Worm (Caenorhabditis elegans) whole organism, young adult: ENCODE data around the gene unk-1.

ENCODE experiments used
- B0019.2 ChIP-seq: fragments of 200-800 bp; sonication (Bioruptor generic); conservative IDR thresholded peaks from 2 replicates; pipeline ENCODE4 v1.3.6; 2022; ENCODE audit warnings: missing genetic modification reagents, missing genetic modification characterization, missing compliant biosample characterization
- B0336.3 ChIP-seq: fragments of 200-800 bp; sonication (Bioruptor generic); IDR thresholded peaks from 2 replicates; pipeline ENCODE4 v1.3.6; 2022; ENCODE audit warnings: missing genetic modification characterization, missing compliant biosample characterization
- F33H1.4 ChIP-seq: fragments of 200-800 bp; sonication (Bioruptor generic); IDR thresholded peaks from 2 replicates; pipeline ENCODE4 v1.3.6; 2022; ENCODE audit warnings: missing genetic modification reagents, missing genetic modification characterization, missing compliant biosample characterization
- F37B4.10 ChIP-seq: fragments of 200-800 bp; sonication (Bioruptor generic); IDR thresholded peaks from 2 replicates; pipeline ENCODE4 v1.3.6; 2022; ENCODE audit warnings: missing genetic modification characterization, missing compliant biosample characterization
- F57C9.4 ChIP-seq: sonication (generic microtip); optimal IDR thresholded peaks from 2 replicates; lab custom pipeline; 2017; ENCODE audit warnings: mild to moderate bottlenecking, missing genetic modification characterization, missing compliant biosample characterization
- K12H6.12 ChIP-seq: fragments of 200-800 bp; sonication (Bioruptor generic); optimal IDR thresholded peaks from 2 replicates; lab custom pipeline; 2018; ENCODE audit warnings: mild to moderate bottlenecking, missing genetic modification characterization, missing compliant biosample characterization
- atf-7 ChIP-seq: sonication (generic microtip); optimal IDR thresholded peaks from 2 replicates; lab custom pipeline; 2017; ENCODE audit warnings: mild to moderate bottlenecking, missing genetic modification characterization, missing compliant biosample characterization
- athp-1 ChIP-seq: sonication (generic microtip); optimal IDR thresholded peaks from 2 replicates; lab custom pipeline; 2017; ENCODE audit warnings: mild to moderate bottlenecking, missing genetic modification characterization, missing compliant biosample characterization
- attf-5 ChIP-seq: fragments of 200-800 bp; sonication (Bioruptor generic); optimal IDR thresholded peaks from 2 replicates; lab custom pipeline; 2018; ENCODE audit warnings: mild to moderate bottlenecking, missing genetic modification characterization, missing compliant biosample characterization
- cebp-1 ChIP-seq, 2 experiments: fragments of 200-800 bp in 1 of 2; sonication (Bioruptor generic) in 1 of 2; sonication (generic microtip) in 1 of 2; IDR thresholded peaks in 1 of 2; optimal IDR thresholded peaks in 1 of 2; 2 replicates each; pipeline versions ENCODE4 v1.3.6 to Lab custom; 2017 to 2022; ENCODE audit warnings: missing compliant biosample characterization in 2 of 2, missing genetic modification characterization in 2 of 2, mild to moderate bottlenecking in 1 of 2, missing genetic modification reagents in 1 of 2, moderate library complexity in 1 of 2
- ceh-27 ChIP-seq: fragments of 200-800 bp; sonication (Bioruptor generic); optimal IDR thresholded peaks from 2 replicates; lab custom pipeline; 2018; ENCODE audit warnings: mild to moderate bottlenecking, missing genetic modification characterization, moderate library complexity, missing compliant biosample characterization
- dox-1 ChIP-seq: fragments of 200-800 bp; sonication (Bioruptor generic); IDR thresholded peaks from 2 replicates; pipeline ENCODE4 v1.3.6; 2022; ENCODE audit warnings: missing genetic modification reagents, missing genetic modification characterization, missing compliant biosample characterization
- egl-44 ChIP-seq: fragments of 200-800 bp; sonication (Bioruptor generic); IDR thresholded peaks from 2 replicates; pipeline ENCODE4 v1.3.6; 2022; ENCODE audit warnings: missing genetic modification reagents, missing genetic modification characterization, missing compliant biosample characterization
- ekl-4 ChIP-seq: fragments of 200-800 bp; sonication (Bioruptor generic); IDR thresholded peaks from 2 replicates; pipeline ENCODE4 v1.3.6; 2022; ENCODE audit warnings: missing genetic modification reagents, missing genetic modification characterization, missing compliant biosample characterization
- gei-17 ChIP-seq: fragments of 200-800 bp; sonication (Bioruptor generic); optimal IDR thresholded peaks from 2 replicates; lab custom pipeline; 2018; ENCODE audit warnings: mild to moderate bottlenecking, missing genetic modification characterization, missing compliant biosample characterization
- hlh-12 ChIP-seq: sonication (generic microtip); optimal IDR thresholded peaks from 2 replicates; lab custom pipeline; 2016; ENCODE audit warnings: missing genetic modification characterization, missing compliant biosample characterization
- hlh-26 ChIP-seq: fragments of 200-800 bp; sonication (Bioruptor generic); conservative IDR thresholded peaks from 2 replicates; pipeline ENCODE4 v1.3.6; 2022; ENCODE audit warnings: missing genetic modification reagents, missing genetic modification characterization, missing compliant biosample characterization
- hmg-1.2 ChIP-seq: fragments of 200-800 bp; sonication (Bioruptor generic); IDR thresholded peaks from 2 replicates; pipeline ENCODE4 v1.3.6; 2022; ENCODE audit warnings: missing genetic modification reagents, missing genetic modification characterization, missing compliant biosample characterization
- hmg-20 ChIP-seq: fragments of 200-800 bp; sonication (Bioruptor generic); IDR thresholded peaks from 2 replicates; pipeline ENCODE4 v1.3.6; 2022; ENCODE audit warnings: missing genetic modification reagents, missing genetic modification characterization, missing compliant biosample characterization
- let-607 ChIP-seq, 2 experiments: fragments of 200-800 bp in 1 of 2; sonication (Bioruptor generic) in 1 of 2; sonication (generic microtip) in 1 of 2; optimal IDR thresholded peaks; 2 replicates each; lab custom pipeline; 2016 to 2018; ENCODE audit warnings: mild to moderate bottlenecking in 2 of 2, missing compliant biosample characterization in 2 of 2, missing genetic modification characterization in 2 of 2, moderate library complexity in 2 of 2, missing genotype in 1 of 2
- lin-40 ChIP-seq: sonication (generic microtip); optimal IDR thresholded peaks from 2 replicates; lab custom pipeline; 2016; ENCODE audit warnings: missing genetic modification characterization, mild to moderate bottlenecking, missing compliant biosample characterization, missing genotype, missing genetic modification reagents
- madf-3 ChIP-seq: fragments of 200-800 bp; sonication (Bioruptor generic); IDR thresholded peaks from 2 replicates; pipeline ENCODE4 v1.3.6; 2022; ENCODE audit warnings: missing genetic modification reagents, missing genetic modification characterization, missing compliant biosample characterization
- madf-6 ChIP-seq: fragments of 200-800 bp; sonication (Bioruptor generic); IDR thresholded peaks from 2 replicates; pipeline ENCODE4 v1.3.6; 2022; ENCODE audit warnings: missing genetic modification reagents, missing genetic modification characterization, missing compliant biosample characterization
- mcd-1 ChIP-seq: fragments of 200-800 bp; sonication (Bioruptor generic); IDR thresholded peaks from 2 replicates; pipeline ENCODE4 v1.3.6; 2022; ENCODE audit warnings: missing genetic modification reagents, missing genetic modification characterization, missing compliant biosample characterization
- mel-28 ChIP-seq: sonication (generic microtip); optimal IDR thresholded peaks from 2 replicates; lab custom pipeline; 2016; ENCODE audit warnings: borderline replicate concordance, mild to moderate bottlenecking, missing genetic modification characterization, missing compliant biosample characterization
- nfya-2 ChIP-seq: fragments of 200-800 bp; sonication (Bioruptor generic); IDR thresholded peaks from 2 replicates; pipeline ENCODE4 v1.3.6; 2022; ENCODE audit warnings: missing genetic modification reagents, missing genetic modification characterization, missing compliant biosample characterization
- nfyb-1 ChIP-seq: fragments of 200-800 bp; sonication (Bioruptor generic); IDR thresholded peaks from 2 replicates; pipeline ENCODE4 v1.3.6; 2022; ENCODE audit warnings: missing genetic modification reagents, missing genetic modification characterization, missing compliant biosample characterization
- nhr-120 ChIP-seq: fragments of 200-800 bp; sonication (Bioruptor generic); IDR thresholded peaks from 2 replicates; pipeline ENCODE4 v1.3.6; 2022; ENCODE audit warnings: missing genetic modification characterization, missing compliant biosample characterization
- nhr-80 ChIP-seq: sonication (generic microtip); optimal IDR thresholded peaks from 2 replicates; lab custom pipeline; 2016; ENCODE audit warnings: missing genetic modification characterization, missing compliant biosample characterization
- pha-4 ChIP-seq: fragments of 150-350 bp; sonication (generic microtip); optimal IDR thresholded peaks from 2 replicates; lab custom pipeline; 2014; ENCODE audit warnings: missing biosample characterization, missing genetic modification reagents, missing genetic modification characterization
- rcor-1 ChIP-seq: fragments of 200-800 bp; sonication (Bioruptor generic); IDR thresholded peaks from 2 replicates; pipeline ENCODE4 v1.3.6; 2022; ENCODE audit warnings: missing genetic modification reagents, missing genetic modification characterization, missing compliant biosample characterization
- rec-8 ChIP-seq, 2 experiments: sonication (generic microtip); optimal IDR thresholded peaks; 2 replicates each; lab custom pipeline; 2016; ENCODE audit warnings: mild to moderate bottlenecking in 2 of 2, missing genetic modification characterization in 2 of 2, missing genetic modification reagents in 2 of 2, missing genotype in 2 of 2, missing biosample characterization in 1 of 2, missing compliant biosample characterization in 1 of 2, moderate library complexity in 1 of 2
- repo-1 ChIP-seq: sonication (generic microtip); optimal IDR thresholded peaks from 2 replicates; lab custom pipeline; 2017; ENCODE audit warnings: mild to moderate bottlenecking, missing genetic modification characterization, missing compliant biosample characterization
- sea-2 ChIP-seq: fragments of 200-800 bp; sonication (Bioruptor generic); IDR thresholded peaks from 2 replicates; pipeline ENCODE4 v1.3.6; 2022; ENCODE audit warnings: missing genetic modification characterization, missing compliant biosample characterization
- snpc-1.1 ChIP-seq: sonication (generic microtip); optimal IDR thresholded peaks from 2 replicates; lab custom pipeline; 2017; ENCODE audit warnings: missing genetic modification characterization, mild to moderate bottlenecking, missing compliant biosample characterization, antibody characterized with exemption, moderate library complexity, missing genotype, missing genetic modification reagents; ENCODE audit not compliant: insufficient read depth
- somi-1 ChIP-seq: fragments of 200-800 bp; sonication (Bioruptor generic); optimal IDR thresholded peaks from 2 replicates; lab custom pipeline; 2018; ENCODE audit warnings: mild to moderate bottlenecking, missing genetic modification characterization, missing compliant biosample characterization
- tbp1 ChIP-seq: fragments of 200-800 bp; sonication (Bioruptor generic); optimal IDR thresholded peaks from 2 replicates; lab custom pipeline; 2018; ENCODE audit warnings: mild to moderate bottlenecking, missing genetic modification characterization, missing compliant biosample characterization
- unc-130 ChIP-seq: sonication (generic microtip); optimal IDR thresholded peaks from 2 replicates; lab custom pipeline; 2016; ENCODE audit warnings: missing genetic modification reagents, missing genetic modification characterization, missing compliant biosample characterization
- xnd-1 ChIP-seq: sonication (generic microtip); optimal IDR thresholded peaks from 2 replicates; lab custom pipeline; 2016; ENCODE audit warnings: missing genotype, missing genetic modification reagents, missing genetic modification characterization, missing compliant biosample characterization
- zfh-2 ChIP-seq: fragments of 200-800 bp; sonication (Bioruptor generic); conservative IDR thresholded peaks from 2 replicates; pipeline ENCODE4 v1.3.6; 2022; ENCODE audit warnings: missing genetic modification reagents, missing genetic modification characterization, missing compliant biosample characterization
- ztf-18 ChIP-seq: sonication (generic microtip); optimal IDR thresholded peaks from 2 replicates; lab custom pipeline; 2016; ENCODE audit warnings: missing genotype, mild to moderate bottlenecking, missing genetic modification characterization, missing compliant biosample characterization
- ztf-26 ChIP-seq: sonication (generic microtip); optimal IDR thresholded peaks from 2 replicates; lab custom pipeline; 2017; ENCODE audit warnings: missing genetic modification characterization, missing compliant biosample characterization

The unk-1 gene

DNA sequence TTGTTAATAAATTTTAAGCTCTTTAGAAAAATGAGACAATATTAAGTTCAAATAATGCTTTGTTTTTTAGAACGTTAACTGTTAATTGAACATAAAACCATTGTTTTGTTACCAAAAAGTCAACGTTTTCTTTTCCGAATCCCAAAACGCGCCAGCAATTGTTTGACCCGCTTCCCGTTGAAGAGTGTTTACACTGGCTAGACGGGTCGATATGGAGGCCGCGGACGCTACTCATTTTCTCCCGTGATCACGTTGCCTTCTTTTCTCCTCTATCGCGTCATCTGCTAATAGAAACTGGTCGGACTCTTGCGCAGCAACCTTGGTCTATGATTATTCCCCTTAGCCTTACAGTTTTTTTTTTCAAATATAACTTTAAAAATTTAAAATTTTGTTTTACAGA is 14.3 kb downstream of the unk-1 start, which contains the start of gene C34D10.1:
C34D10.1 (plus strand) TSS at position 400 of the 400 bp plus-strand sequence.
- TF ChIP-seq attf-5 (peak; percentile 45), ztf-18 (tag; lab: Kevin White, UChicago) (peak; percentile 90), hmg-1.2 (GFP tag; lab: Robert Waterston, UW) (peak; percentile 43), rcor-1 (GFP tag; lab: Robert Waterston, UW) (peak; percentile 55), lin-40 (tag; lab: Kevin White, UChicago) (peak; percentile 62), zfh-2 (GFP tag; lab: Robert Waterston, UW) (peak; percentile 63), dox-1 (GFP tag; lab: Robert Waterston, UW) (peak; percentile 57), F57C9.4 (tag; lab: Kevin White, UChicago) (no peak), cebp-1 (GFP tag; IDR thresholded peaks at IDR 0.05; lab: Robert Waterston, UW) (peak; percentile 38; the same call in 1 of the 2 replicates), cebp-1 (tag; optimal IDR thresholded peaks at IDR 0.05; lab: Kevin White, UChicago) (peak; percentile 65), athp-1 (peak; percentile 15), hmg-20 (GFP tag; lab: Robert Waterston, UW) (no peak), somi-1 (GFP tag; lab: Kevin White, UChicago) (peak; percentile 20), madf-6 (GFP tag; lab: Robert Waterston, UW) (0 out of 2 replicates have a peak, but pooled peaks have one; percentile 8), K12H6.12 (tag; lab: Kevin White, UChicago) (peak; percentile 67), B0019.2 (GFP tag; lab: Robert Waterston, UW) (no peak), ceh-27 (GFP tag; lab: Kevin White, UChicago) (peak; percentile 56), F37B4.10 (GFP tag; lab: Robert Waterston, UW) (no peak), gei-17 (GFP tag; lab: Kevin White, UChicago) (peak; percentile 24), ztf-26 (peak; percentile 58), hlh-26 (GFP tag; lab: Robert Waterston, UW) (no peak), pha-4 (tag; lab: Kevin White, UChicago) (peak; percentile 4), B0336.3 (GFP tag; lab: Robert Waterston, UW) (peak; percentile 48; the same call in 1 of the 2 replicates), tbp1 (GFP tag; lab: Kevin White, UChicago) (peak; percentile 37), nhr-80 (tag; lab: Kevin White, UChicago) (peak; percentile 40)
- TF ChIP-seq, all 124 proteins: peak for 19

DNA sequence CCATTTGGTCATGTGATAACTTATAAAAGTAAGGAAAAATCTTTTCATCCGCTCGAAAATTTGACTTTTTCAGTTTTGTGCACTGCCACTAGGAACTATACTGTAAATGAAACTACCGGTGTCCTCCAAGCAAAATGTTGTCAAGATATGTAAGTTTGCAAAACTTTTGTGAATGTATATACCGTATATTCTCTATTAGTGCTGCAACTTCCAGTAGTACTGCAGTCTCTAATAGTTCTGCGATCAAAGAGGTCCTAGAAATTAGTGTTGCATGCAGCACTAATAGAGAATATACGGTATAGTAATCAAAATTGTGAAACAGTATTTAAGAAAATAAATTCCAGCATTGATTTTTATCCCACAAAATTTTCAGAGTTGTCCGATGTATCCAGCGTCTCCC is 15.2 kb downstream of the unk-1 start:
- TF ChIP-seq nfyb-1 (GFP tag; lab: Robert Waterston, UW) (0 out of 2 replicates have a peak, but pooled peaks have one; percentile 52), snpc-1.1 (tag; lab: Kevin White, UChicago) (no peak), nhr-120 (no peak)

DNA sequence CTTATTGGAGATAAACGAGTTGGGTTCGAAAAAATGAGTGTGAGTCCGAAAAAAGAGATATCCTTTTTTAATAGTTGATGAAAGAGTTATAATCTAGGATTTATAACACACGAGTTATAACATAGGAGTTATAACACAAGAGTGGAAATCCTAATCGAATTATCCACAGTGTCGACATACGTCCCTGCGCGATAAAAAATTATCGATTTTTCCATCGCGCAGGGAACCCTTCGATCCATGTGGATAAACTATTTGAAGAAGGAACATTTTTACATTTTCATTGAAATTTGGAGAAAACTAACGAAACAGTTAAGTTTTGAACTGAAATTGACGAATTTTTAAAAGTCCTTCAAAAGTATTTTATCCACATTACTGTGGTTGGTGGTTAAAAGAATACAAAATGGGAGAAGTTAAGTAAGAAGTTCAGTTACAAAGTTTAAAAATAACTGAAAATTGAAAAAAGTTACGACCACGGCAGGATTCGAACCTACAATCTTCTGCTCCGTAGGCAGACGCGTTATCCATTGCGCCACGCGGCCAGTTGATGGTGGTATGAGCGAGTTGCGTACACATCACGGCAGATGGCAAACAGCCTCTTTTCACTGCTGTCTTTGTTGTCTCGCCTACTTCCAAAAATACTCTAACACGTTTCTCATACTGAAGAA is 21.6 kb downstream of the unk-1 start:
- TF ChIP-seq egl-44: peak; percentile 76
- TF ChIP-seq atf-7 (tag; lab: Kevin White, UChicago): peak; percentile 98
- TF ChIP-seq mcd-1: peak; percentile 81
- no peak; the same call in none of the 2 replicates for TF ChIP-seq F33H1.4
- peak; percentile 67 for TF ChIP-seq cebp-1 (GFP tag; IDR thresholded peaks at IDR 0.05; lab: Robert Waterston, UW)
- peak; percentile 97 for TF ChIP-seq cebp-1 (tag; optimal IDR thresholded peaks at IDR 0.05; lab: Kevin White, UChicago)
- TF ChIP-seq rec-8 (tag; optimal IDR thresholded peaks at IDR 0.05; lab: Kevin White, UChicago): peak; percentile 41 to 74
- TF ChIP-seq sea-2 (GFP tag; lab: Robert Waterston, UW): no peak
- TF ChIP-seq zfh-2 (GFP tag; lab: Robert Waterston, UW): peak; percentile 71
- peak; percentile 69 to 93 for TF ChIP-seq let-607 (tag; optimal IDR thresholded peaks at IDR 0.05; lab: Kevin White, UChicago)
- no peak for TF ChIP-seq unc-130
- TF ChIP-seq dox-1 (GFP tag; lab: Robert Waterston, UW): peak; percentile 96
- TF ChIP-seq nfya-2: no peak
- peak; percentile 34 for TF ChIP-seq snpc-1.1 (tag; lab: Kevin White, UChicago)
- TF ChIP-seq repo-1: peak; percentile 99
- TF ChIP-seq attf-5: peak; percentile 74
- no peak for TF ChIP-seq xnd-1 (tag; lab: Kevin White, UChicago)
- TF ChIP-seq mel-28 (tag; lab: Kevin White, UChicago): peak; percentile 15
- no peak for TF ChIP-seq hlh-12 (tag; lab: Kevin White, UChicago)
- TF ChIP-seq ekl-4 (GFP tag; lab: Robert Waterston, UW): peak; percentile 85
- TF ChIP-seq hlh-26 (GFP tag; lab: Robert Waterston, UW): no peak
- peak; percentile 86 for TF ChIP-seq madf-3 (GFP tag; lab: Robert Waterston, UW)
